Fruit fly (Drosophila melanogaster) whole organism, adult: ENCODE results near the gene Ten-a.

ENCODE experiments used
- CG1620 ChIP-seq: fragments of 200-800 bp; sonication (Bioruptor generic); optimal IDR thresholded peaks from 2 replicates; lab custom pipeline; 2016; ENCODE audit warnings: missing biosample characterization, missing genetic modification characterization
- CG33017 ChIP-seq: fragments of 200-800 bp; sonication (Bioruptor generic); optimal IDR thresholded peaks from 2 replicates; lab custom pipeline; 2018; ENCODE audit warnings: missing biosample characterization, mild to moderate bottlenecking, missing genetic modification characterization, moderate library complexity
- bab1 ChIP-seq: fragments of 200-800 bp; sonication (Bioruptor generic); optimal IDR thresholded peaks from 3 replicates; lab custom pipeline; 2019; ENCODE audit warnings: missing biosample characterization, mild to moderate bottlenecking, missing genetic modification characterization, moderate library complexity
- pad ChIP-seq: fragments of 200-800 bp; sonication (Bioruptor generic); optimal IDR thresholded peaks from 3 replicates; lab custom pipeline; 2017; ENCODE audit warnings: missing biosample characterization, missing genetic modification characterization, mild to moderate bottlenecking, moderate library complexity, missing genetic modification reagents
- tj ChIP-seq: fragments of 200-800 bp; sonication (Bioruptor generic); optimal IDR thresholded peaks from 3 replicates; lab custom pipeline; 2017; ENCODE audit warnings: missing biosample characterization, mild to moderate bottlenecking, missing genetic modification characterization, moderate library complexity

DNA sequence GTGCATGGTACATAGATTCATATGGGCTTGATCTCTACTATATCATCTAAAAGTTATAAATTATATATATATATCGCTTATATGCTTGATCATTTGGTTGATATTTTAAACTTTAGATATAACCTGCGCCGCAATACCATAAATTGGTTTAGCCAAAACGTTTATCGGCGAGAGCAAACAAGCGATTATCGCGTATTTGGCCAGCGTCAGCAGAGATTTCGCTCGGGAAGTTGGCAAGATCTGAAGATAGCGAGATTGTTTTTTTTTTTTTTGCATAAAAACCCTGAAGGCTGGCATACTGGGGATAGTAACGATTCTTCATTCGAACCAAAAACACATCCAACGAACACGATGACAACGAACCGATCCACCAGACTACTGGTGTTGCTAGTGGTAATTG lies 16.0 kb downstream of the Ten-a start, which contains the start of gene Muc11A:
- TF ChIP-seq CG1620 (GFP tag; lab: Kevin White, UChicago) (no peak), bab1 (no peak), tj (GFP tag; lab: Kevin White, UChicago) (no peak), CG33017 (tag; lab: Kevin White, UChicago) (no peak), pad (no peak)
